Worm (Caenorhabditis elegans): ENCODE measurements around the gene Y49E10.18.

DNA sequence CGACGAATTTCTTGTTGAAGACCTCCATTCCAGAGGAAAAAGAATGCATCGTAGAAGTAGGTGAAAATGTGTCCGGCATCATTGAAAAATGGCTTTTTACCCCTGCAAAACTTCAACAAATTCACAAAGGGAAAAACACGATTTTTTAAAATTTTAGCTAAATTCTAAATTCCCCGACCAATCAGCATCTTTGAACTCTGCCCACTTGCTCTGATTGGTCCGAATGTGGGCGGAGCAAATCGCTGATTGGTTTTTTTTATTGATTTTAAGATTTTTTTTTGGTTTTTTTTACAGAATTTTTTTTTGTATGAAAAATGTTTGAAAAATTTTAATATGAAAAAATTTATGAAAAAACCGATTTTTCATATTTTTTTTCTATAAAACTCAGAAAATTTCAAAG lies 2.0 kb downstream of the Y49E10.18 start:
- TF ChIP-seq him-1 (tag; optimal IDR thresholded peaks at IDR 0.05) (no peak), dao-5 (tag; optimal IDR thresholded peaks at IDR 0.05) (no peak)
